Worm (Caenorhabditis elegans): ENCODE data around the gene dph-5.

- TF ChIP-seq ztf-11 (tag; optimal IDR thresholded peaks at IDR 0.05) (no peak), skn-1 (tag; optimal IDR thresholded peaks at IDR 0.05) (no peak)
Measured at ce11 chrII:11301059-11301458, 48.9 kb upstream of the dph-5 start, which contains the start of gene raga-1.
